Worm (Caenorhabditis elegans) whole organism, late embryonic: ENCODE measurements around the gene ucr-2.3.
A peak's percentile ranks its signal among the peaks of the same experiment; 100 is the strongest.

ENCODE experiments used
- C38D4.7 ChIP-seq: fragments of 200-800 bp; sonication (Bioruptor generic); optimal IDR thresholded peaks from 2 replicates; lab custom pipeline; 2018; ENCODE audit warnings: mild to moderate bottlenecking, missing genetic modification characterization, moderate library complexity, missing compliant biosample characterization
- K02D7.2 ChIP-seq: sonication (generic microtip); optimal IDR thresholded peaks from 2 replicates; lab custom pipeline; 2017; ENCODE audit warnings: mild to moderate bottlenecking, missing genetic modification characterization, missing compliant biosample characterization
- T23F11.4 ChIP-seq: fragments of 200-800 bp; sonication (Bioruptor generic); optimal IDR thresholded peaks from 2 replicates; lab custom pipeline; 2018; ENCODE audit warnings: mild to moderate bottlenecking, missing genetic modification characterization, missing compliant biosample characterization
- Y22D7AL.16 ChIP-seq: sonication (generic microtip); optimal IDR thresholded peaks from 2 replicates; lab custom pipeline; 2016; ENCODE audit warnings: missing genetic modification characterization, missing compliant biosample characterization
- ahr-1 ChIP-seq: sonication (generic microtip); optimal IDR thresholded peaks from 2 replicates; lab custom pipeline; 2016; ENCODE audit warnings: missing genetic modification characterization, missing compliant biosample characterization
- ama-1 ChIP-seq: fragments of 150-350 bp; optimal IDR thresholded peaks from 2 replicates; lab custom pipeline; 2014
- ceh-18 ChIP-seq: sonication (generic microtip); optimal IDR thresholded peaks from 2 replicates; lab custom pipeline; 2016; ENCODE audit warnings: missing genetic modification characterization, missing compliant biosample characterization
- ceh-19 ChIP-seq: fragments of 200-800 bp; sonication (Bioruptor generic); optimal IDR thresholded peaks from 2 replicates; lab custom pipeline; 2018; ENCODE audit warnings: mild to moderate bottlenecking, missing genetic modification characterization, missing compliant biosample characterization
- ceh-22 ChIP-seq: sonication (generic microtip); optimal IDR thresholded peaks from 2 replicates; lab custom pipeline; 2017; ENCODE audit warnings: missing biosample characterization, missing genetic modification characterization
- ceh-30 ChIP-seq: fragments of 150-350 bp; optimal IDR thresholded peaks from 2 replicates; lab custom pipeline; 2014; ENCODE audit warnings: missing biosample characterization, missing genetic modification characterization
- ceh-31 ChIP-seq: sonication (generic microtip); optimal IDR thresholded peaks from 2 replicates; lab custom pipeline; 2016; ENCODE audit warnings: missing genetic modification characterization, missing compliant biosample characterization
- ceh-34 ChIP-seq: sonication (generic microtip); optimal IDR thresholded peaks from 2 replicates; lab custom pipeline; 2016; ENCODE audit warnings: mild to moderate bottlenecking, missing genetic modification characterization, missing compliant biosample characterization
- ceh-48 ChIP-seq: sonication (generic microtip); optimal IDR thresholded peaks from 2 replicates; lab custom pipeline; 2016; ENCODE audit warnings: missing genetic modification characterization, inconsistent platforms, missing compliant biosample characterization
- ceh-6 ChIP-seq: fragments of 200-800 bp; sonication (Bioruptor generic); optimal IDR thresholded peaks from 2 replicates; lab custom pipeline; 2018; ENCODE audit warnings: mild to moderate bottlenecking, missing genetic modification characterization, missing compliant biosample characterization
- ceh-9 ChIP-seq: sonication (generic microtip); optimal IDR thresholded peaks from 2 replicates; lab custom pipeline; 2016; ENCODE audit warnings: mild to moderate bottlenecking, missing genetic modification characterization, inconsistent platforms, missing compliant biosample characterization
- che-1 ChIP-seq: sonication (generic microtip); optimal IDR thresholded peaks from 2 replicates; lab custom pipeline; 2016; ENCODE audit warnings: mild to moderate bottlenecking, missing genetic modification characterization, missing compliant biosample characterization
- dmd-4 ChIP-seq: sonication (generic microtip); optimal IDR thresholded peaks from 2 replicates; lab custom pipeline; 2016; ENCODE audit warnings: borderline replicate concordance, missing genetic modification characterization, missing compliant biosample characterization
- elt-2 ChIP-seq: sonication (generic microtip); optimal IDR thresholded peaks from 2 replicates; lab custom pipeline; 2016; ENCODE audit warnings: missing genetic modification reagents, missing genetic modification characterization, missing compliant biosample characterization
- fax-1 ChIP-seq: sonication (generic microtip); optimal IDR thresholded peaks from 2 replicates; lab custom pipeline; 2016; ENCODE audit warnings: missing genotype, missing genetic modification characterization, missing compliant biosample characterization
- gmeb-2 ChIP-seq: sonication (generic microtip); optimal IDR thresholded peaks from 2 replicates; lab custom pipeline; 2016; ENCODE audit warnings: missing genetic modification characterization, inconsistent platforms, missing compliant biosample characterization
- hlh-15 ChIP-seq: sonication (generic microtip); optimal IDR thresholded peaks from 2 replicates; lab custom pipeline; 2016; ENCODE audit warnings: missing genetic modification characterization, missing compliant biosample characterization
- hlh-30 ChIP-seq: sonication (generic microtip); optimal IDR thresholded peaks from 2 replicates; lab custom pipeline; 2017; ENCODE audit warnings: antibody characterized with exemption, missing genetic modification characterization, missing compliant biosample characterization; ENCODE audit not compliant: insufficient read depth
- hlh-6 ChIP-seq: sonication (generic microtip); optimal IDR thresholded peaks from 2 replicates; lab custom pipeline; 2016; ENCODE audit warnings: missing genotype, missing genetic modification characterization, missing compliant biosample characterization
- hlh-8 ChIP-seq: sonication (generic microtip); optimal IDR thresholded peaks from 2 replicates; lab custom pipeline; 2016; ENCODE audit warnings: missing genotype, missing genetic modification characterization, missing compliant biosample characterization
- lim-6 ChIP-seq: sonication (generic microtip); optimal IDR thresholded peaks from 2 replicates; lab custom pipeline; 2016; ENCODE audit warnings: missing genetic modification characterization, missing compliant biosample characterization
- lin-11 ChIP-seq: fragments of 200-800 bp; sonication (Bioruptor generic); optimal IDR thresholded peaks from 2 replicates; lab custom pipeline; 2018; ENCODE audit warnings: mild to moderate bottlenecking, missing genetic modification characterization, missing compliant biosample characterization
- madf-2 ChIP-seq: sonication (generic microtip); optimal IDR thresholded peaks from 2 replicates; lab custom pipeline; 2017; ENCODE audit warnings: missing genetic modification characterization, missing compliant biosample characterization
- nhr-232 ChIP-seq: sonication (generic microtip); optimal IDR thresholded peaks from 2 replicates; lab custom pipeline; 2016; ENCODE audit warnings: missing genetic modification characterization, missing compliant biosample characterization
- npax-4 ChIP-seq: sonication (generic microtip); optimal IDR thresholded peaks from 2 replicates; lab custom pipeline; 2016; ENCODE audit warnings: missing genetic modification characterization, missing compliant biosample characterization
- odd-2 ChIP-seq: sonication (generic microtip); optimal IDR thresholded peaks from 2 replicates; lab custom pipeline; 2017; ENCODE audit warnings: antibody characterized with exemption, mild to moderate bottlenecking, missing genetic modification characterization, missing compliant biosample characterization
- pha-2 ChIP-seq: sonication (generic microtip); optimal IDR thresholded peaks from 2 replicates; lab custom pipeline; 2017; ENCODE audit warnings: mild to moderate bottlenecking, missing genetic modification characterization, missing compliant biosample characterization
- pha-4 ChIP-seq: fragments of 150-350 bp; optimal IDR thresholded peaks from 2 replicates; lab custom pipeline; 2018; ENCODE audit warnings: missing biosample characterization, missing genetic modification reagents, missing genetic modification characterization
- pqm-1 ChIP-seq: sonication (generic microtip); optimal IDR thresholded peaks from 2 replicates; lab custom pipeline; 2016; ENCODE audit warnings: missing genetic modification characterization, missing compliant biosample characterization
- pros-1 ChIP-seq: fragments of 150-350 bp; optimal IDR thresholded peaks from 2 replicates; lab custom pipeline; 2014; ENCODE audit warnings: missing biosample characterization, missing genetic modification reagents, missing genetic modification characterization
- ref-2 ChIP-seq: sonication (generic microtip); optimal IDR thresholded peaks from 2 replicates; lab custom pipeline; 2016; ENCODE audit warnings: missing genetic modification characterization, missing compliant biosample characterization
- rnt-1 ChIP-seq: sonication (generic microtip); optimal IDR thresholded peaks from 2 replicates; lab custom pipeline; 2016; ENCODE audit warnings: missing genetic modification characterization, missing compliant biosample characterization
- sdc-2 ChIP-seq: sonication (generic microtip); optimal IDR thresholded peaks from 2 replicates; lab custom pipeline; 2016; ENCODE audit warnings: missing genotype, missing genetic modification characterization, missing compliant biosample characterization
- sox-4 ChIP-seq: sonication (generic microtip); optimal IDR thresholded peaks from 2 replicates; lab custom pipeline; 2017; ENCODE audit warnings: mild to moderate bottlenecking, missing genetic modification characterization, inconsistent platforms, missing compliant biosample characterization
- tbx-2 ChIP-seq: sonication (generic microtip); optimal IDR thresholded peaks from 2 replicates; lab custom pipeline; 2016; ENCODE audit warnings: missing genetic modification characterization, missing compliant biosample characterization
- tbx-7 ChIP-seq: sonication (generic microtip); optimal IDR thresholded peaks from 2 replicates; lab custom pipeline; 2016; ENCODE audit warnings: missing genotype, missing genetic modification characterization, missing compliant biosample characterization
- ttx-3 ChIP-seq: sonication (generic microtip); optimal IDR thresholded peaks from 2 replicates; lab custom pipeline; 2016; ENCODE audit warnings: missing genetic modification reagents, missing genetic modification characterization, missing compliant biosample characterization
- unc-3 ChIP-seq, 2 experiments: fragments of 200-800 bp in 1 of 2; sonication (Bioruptor generic) in 1 of 2; sonication (generic microtip) in 1 of 2; conservative IDR thresholded peaks in 1 of 2; optimal IDR thresholded peaks in 1 of 2; 2 replicates each; pipeline versions ENCODE4 v1.3.6 to Lab custom; 2016 to 2022; ENCODE audit warnings: missing compliant biosample characterization in 2 of 2, missing genetic modification characterization in 2 of 2, missing genetic modification reagents in 1 of 2
- unc-42 ChIP-seq: sonication (generic microtip); optimal IDR thresholded peaks from 2 replicates; lab custom pipeline; 2016; ENCODE audit warnings: missing genotype, missing genetic modification characterization, missing compliant biosample characterization
- unc-55 ChIP-seq: sonication (generic microtip); optimal IDR thresholded peaks from 2 replicates; lab custom pipeline; 2017; ENCODE audit warnings: missing biosample characterization, missing genetic modification reagents, missing genetic modification characterization
- zip-5 ChIP-seq: sonication (generic microtip); optimal IDR thresholded peaks from 2 replicates; lab custom pipeline; 2016; ENCODE audit warnings: missing genetic modification characterization, missing compliant biosample characterization

ucr-2.3 gene

DNA sequence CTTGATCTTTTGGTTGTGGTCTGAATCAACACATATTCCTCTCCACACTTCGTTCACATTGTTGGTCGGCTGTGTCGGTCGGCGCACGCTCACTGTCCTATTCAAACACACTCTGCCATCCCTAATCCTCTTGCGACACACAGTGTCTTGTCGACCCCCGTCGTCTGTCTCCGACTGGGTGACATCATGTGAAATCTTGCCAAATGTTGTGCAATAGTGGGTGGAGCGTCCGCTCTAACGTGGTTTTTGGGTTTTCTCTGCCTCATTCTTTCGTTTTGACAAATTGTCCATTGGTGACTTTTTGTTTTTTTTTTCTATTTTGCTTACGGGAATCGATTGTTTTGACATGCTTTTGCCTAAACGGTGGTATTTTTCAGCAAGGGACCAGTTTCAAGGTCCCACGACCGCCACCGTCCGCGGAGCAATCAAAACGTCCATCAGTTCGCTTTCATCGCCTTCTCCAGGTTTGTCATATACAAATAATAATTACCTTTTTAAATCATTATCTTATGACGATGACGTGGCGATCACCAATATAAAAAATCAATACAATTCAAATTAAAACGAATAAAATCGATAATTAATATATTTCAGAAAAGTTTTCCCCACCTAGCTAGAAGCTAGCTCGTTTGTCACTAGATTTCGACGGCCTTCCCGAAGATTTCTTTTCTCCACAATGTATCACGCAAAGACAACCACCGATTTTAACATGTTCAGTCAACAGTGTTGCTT is 45.8 kb upstream of the ucr-2.3 start (continued):
- TF ChIP-seq Y22D7AL.16 = no peak
- TF ChIP-seq ama-1 (lab: Kevin White, UChicago) = peak; percentile 56
- peak; percentile 76 for TF ChIP-seq ref-2 (tag; lab: Kevin White, UChicago)
- peak; percentile 35 for TF ChIP-seq madf-2
- TF ChIP-seq ceh-9 (tag; lab: Kevin White, UChicago) = no peak
- no peak for TF ChIP-seq odd-2
- TF ChIP-seq dmd-4 (tag; lab: Kevin White, UChicago) = no peak
- TF ChIP-seq lin-11 (tag; lab: Kevin White, UChicago) = no peak
- TF ChIP-seq ceh-19 (GFP tag; lab: Kevin White, UChicago) = no peak
- no peak for TF ChIP-seq ttx-3 (tag; lab: Kevin White, UChicago)
- TF ChIP-seq che-1 (tag; lab: Kevin White, UChicago) = no peak
- no peak for TF ChIP-seq lim-6 (tag; lab: Kevin White, UChicago)
- peak; percentile 91 for TF ChIP-seq unc-55 (GFP tag; lab: Kevin White, UChicago)
- TF ChIP-seq C38D4.7 (GFP tag; lab: Kevin White, UChicago) = no peak
- TF ChIP-seq pha-4 (tag; lab: Kevin White, UChicago) = no peak
- no peak for TF ChIP-seq hlh-6
- peak; percentile 17 for TF ChIP-seq sdc-2 (tag; lab: Kevin White, UChicago)
- TF ChIP-seq tbx-7 = no peak
- TF ChIP-seq ceh-30 (tag; lab: Kevin White, UChicago) = no peak
- TF ChIP-seq zip-5 (tag; lab: Kevin White, UChicago) = peak; percentile 4
- TF ChIP-seq gmeb-2 = no peak
- no peak for TF ChIP-seq ahr-1 (tag; lab: Kevin White, UChicago)
- TF ChIP-seq pqm-1 = peak; percentile 42
- peak; percentile 95 for TF ChIP-seq tbx-2 (tag; lab: Kevin White, UChicago)
- TF ChIP-seq ceh-31 = peak; percentile 87
- TF ChIP-seq fax-1 = no peak
- TF ChIP-seq ceh-48 (tag; lab: Kevin White, UChicago) = no peak
- no peak for TF ChIP-seq nhr-232
- no peak for TF ChIP-seq sox-4 (tag; lab: Kevin White, UChicago)
- no peak for TF ChIP-seq ceh-6 (GFP tag; lab: Kevin White, UChicago)
- peak; percentile 29 for TF ChIP-seq unc-42 (tag; lab: Kevin White, UChicago)
- TF ChIP-seq hlh-30 (tag; lab: Kevin White, UChicago) = peak; percentile 96
- TF ChIP-seq ceh-18 (tag; lab: Kevin White, UChicago) = peak; percentile 82
- peak; percentile 78 for TF ChIP-seq elt-2 (tag; lab: Kevin White, UChicago)
- peak; percentile 18 for TF ChIP-seq pha-2 (tag; lab: Kevin White, UChicago)
- TF ChIP-seq npax-4 = no peak
- peak; percentile 14 for TF ChIP-seq hlh-8
- no peak for TF ChIP-seq hlh-15
- TF ChIP-seq ceh-22 = no peak
- no peak for TF ChIP-seq unc-3 (GFP tag; conservative IDR thresholded peaks at IDR 0.05; lab: Robert Waterston, UW)
- TF ChIP-seq unc-3 (tag; optimal IDR thresholded peaks at IDR 0.05; lab: Kevin White, UChicago) = peak; percentile 17
- no peak for TF ChIP-seq K02D7.2 (tag; lab: Kevin White, UChicago)
- TF ChIP-seq T23F11.4 (GFP tag; lab: Kevin White, UChicago) = no peak
- peak; percentile 85 for TF ChIP-seq rnt-1 (tag; lab: Kevin White, UChicago)
- TF ChIP-seq pros-1 (tag; lab: Kevin White, UChicago) = no peak
- TF ChIP-seq ceh-34 (tag; lab: Kevin White, UChicago) = peak; percentile 41
